Fruit fly (Drosophila melanogaster) whole organism, embryonic: ENCODE data around the gene CG2865.

Source experiments
- Ada2b ChIP-seq: fragments of 200-800 bp; sonication (Bioruptor generic); IDR thresholded peaks from 2 replicates; pipeline ENCODE4 v1.3.6; 2022; ENCODE audit warnings: missing biosample characterization, missing genetic modification characterization
- Awh ChIP-seq: fragments of 200-800 bp; sonication (Bioruptor generic); IDR thresholded peaks from 2 replicates; pipeline ENCODE4, ENCODE4 v1.3.6; 2022; ENCODE audit warnings: missing biosample characterization, missing genetic modification characterization
- B-H1 ChIP-seq: fragments of 200-800 bp; sonication (Bioruptor generic); IDR thresholded peaks from 3 replicates; pipeline ENCODE4 v1.3.6; 2022; ENCODE audit warnings: missing biosample characterization, missing genetic modification characterization
- C15 ChIP-seq: fragments of 200-800 bp; sonication (Bioruptor generic); IDR thresholded peaks from 3 replicates; pipeline ENCODE4 v1.3.6; 2022; ENCODE audit warnings: missing biosample characterization, missing genetic modification characterization
- CG10267 ChIP-seq: fragments of 200-800 bp; sonication (Bioruptor generic); optimal IDR thresholded peaks from 2 replicates; lab custom pipeline; 2018; ENCODE audit warnings: missing biosample characterization, mild to moderate bottlenecking, missing genetic modification characterization, moderate library complexity
- CG10321 ChIP-seq: fragments of 200-800 bp; sonication (Bioruptor generic); IDR thresholded peaks from 2 replicates; pipeline ENCODE4 v1.3.6; 2022; ENCODE audit warnings: missing biosample characterization, missing genetic modification characterization
- CG10654 ChIP-seq: fragments of 200-800 bp; sonication (Bioruptor generic); optimal IDR thresholded peaks from 2 replicates; lab custom pipeline; 2016; ENCODE audit warnings: missing biosample characterization, missing genetic modification characterization
- CG12104 ChIP-seq: fragments of 200-800 bp; sonication (Bioruptor generic); optimal IDR thresholded peaks from 3 replicates; lab custom pipeline; 2016; ENCODE audit warnings: missing biosample characterization, missing genetic modification characterization
- CG1529 ChIP-seq: fragments of 200-800 bp; sonication (Bioruptor generic); optimal IDR thresholded peaks from 3 replicates; lab custom pipeline; 2018; ENCODE audit warnings: missing biosample characterization, missing genetic modification characterization
- CG1832 ChIP-seq: fragments of 200-800 bp; sonication (Bioruptor generic); optimal IDR thresholded peaks from 2 replicates; lab custom pipeline; 2017; ENCODE audit warnings: missing biosample characterization, mild to moderate bottlenecking, missing genetic modification characterization, inconsistent platforms
- CG2202 ChIP-seq: fragments of 200-800 bp; sonication (Bioruptor generic); optimal IDR thresholded peaks from 2 replicates; lab custom pipeline; 2018; ENCODE audit warnings: missing biosample characterization, mild to moderate bottlenecking, missing genetic modification characterization
- CG2712 ChIP-seq: fragments of 200-800 bp; optimal IDR thresholded peaks from 3 replicates; lab custom pipeline; 2019; ENCODE audit warnings: missing biosample characterization, mild to moderate bottlenecking, missing genetic modification characterization, moderate library complexity
- CG31365 ChIP-seq: fragments of 200-800 bp; sonication (Bioruptor generic); optimal IDR thresholded peaks from 2 replicates; lab custom pipeline; 2018; ENCODE audit warnings: missing biosample characterization, mild to moderate bottlenecking, missing genetic modification characterization
- CG6254 ChIP-seq: fragments of 200-800 bp; sonication (Bioruptor generic); optimal IDR thresholded peaks from 3 replicates; lab custom pipeline; 2017; ENCODE audit warnings: mild to moderate bottlenecking, missing biosample characterization, missing genetic modification reagents, missing genetic modification characterization
- CG6272 ChIP-seq: fragments of 200-800 bp; sonication (Bioruptor generic); IDR thresholded peaks from 2 replicates; pipeline ENCODE4 v1.3.6; 2022; ENCODE audit warnings: missing biosample characterization, missing genetic modification characterization
- CG8388 ChIP-seq: fragments of 200-800 bp; sonication (Bioruptor generic); optimal IDR thresholded peaks from 2 replicates; lab custom pipeline; 2019; ENCODE audit warnings: missing biosample characterization, mild to moderate bottlenecking, missing genetic modification characterization, moderate library complexity
- CG8478 ChIP-seq: fragments of >200 bp; optimal IDR thresholded peaks from 2 replicates; lab custom pipeline; 2018
- CG8944 ChIP-seq: fragments of 200-800 bp; sonication (Bioruptor generic); optimal IDR thresholded peaks from 3 replicates; lab custom pipeline; 2016; ENCODE audit warnings: missing biosample characterization, missing genetic modification characterization
- Camta ChIP-seq: fragments of 200-800 bp; sonication (Bioruptor generic); optimal IDR thresholded peaks from 2 replicates; lab custom pipeline; 2016; ENCODE audit warnings: missing biosample characterization, missing genetic modification characterization
- Dll ChIP-seq: fragments of 200-800 bp; sonication (Bioruptor generic); IDR thresholded peaks from 4 replicates; pipeline ENCODE4 v1.3.6; 2022; ENCODE audit warnings: missing biosample characterization, missing genetic modification characterization; ENCODE audit not compliant: partially characterized antibody
- Doc2 ChIP-seq: fragments of 200-800 bp; sonication (Bioruptor generic); IDR thresholded peaks from 2 replicates; pipeline ENCODE4 v1.3.6; 2022; ENCODE audit warnings: missing biosample characterization, missing genetic modification characterization
- Drgx ChIP-seq: fragments of 200-800 bp; sonication (Bioruptor generic); IDR thresholded peaks from 2 replicates; pipeline ENCODE4 v1.3.6; 2022; ENCODE audit warnings: missing biosample characterization, missing genetic modification characterization
- Gug ChIP-seq: fragments of 200-800 bp; sonication (Bioruptor generic); IDR thresholded peaks from 4 replicates; pipeline ENCODE4 v1.3.6; 2022; ENCODE audit warnings: missing biosample characterization, missing genetic modification characterization
- HLH54F ChIP-seq: fragments of 200-800 bp; sonication (Bioruptor generic); optimal IDR thresholded peaks from 3 replicates; lab custom pipeline; 2016; ENCODE audit warnings: missing biosample characterization, missing genetic modification characterization
- Hr51 ChIP-seq, 2 experiments: fragments of 200-800 bp; sonication (Bioruptor generic); optimal IDR thresholded peaks; 2 replicates in 1 of 2; 3 replicates in 1 of 2; lab custom pipeline; 2016 to 2018; ENCODE audit warnings: missing biosample characterization in 2 of 2, missing genetic modification characterization in 2 of 2, mild to moderate bottlenecking in 1 of 2, moderate library complexity in 1 of 2
- Hr78 ChIP-seq, 2 experiments: fragments of 200-800 bp in 1 of 2; fragments of >200 bp in 1 of 2; sonication (Bioruptor generic) in 1 of 2; optimal IDR thresholded peaks; 2 replicates each; lab custom pipeline; 2017 to 2019; ENCODE audit warnings: missing biosample characterization in 2 of 2, missing genetic modification characterization in 2 of 2, mild to moderate bottlenecking in 1 of 2, moderate library complexity in 1 of 2
- Lim3 ChIP-seq: fragments of 200-800 bp; sonication (Bioruptor generic); IDR thresholded peaks from 2 replicates; pipeline ENCODE4 v1.3.6; 2022; ENCODE audit warnings: missing biosample characterization, missing genetic modification characterization
- Sox102F ChIP-seq: fragments of 200-800 bp; sonication (Bioruptor generic); optimal IDR thresholded peaks from 2 replicates; lab custom pipeline; 2018; ENCODE audit warnings: missing biosample characterization, mild to moderate bottlenecking, missing genetic modification characterization, moderate library complexity
- Trl ChIP-seq, 3 experiments: fragments of >200 bp in 2 of 3; fragments of 200-800 bp in 1 of 3; sonication (Bioruptor generic) in 1 of 3; optimal IDR thresholded peaks; 2 replicates in 1 of 3; 3 replicates in 2 of 3; lab custom pipeline; 2016 to 2017; ENCODE audit warnings: missing biosample characterization in 1 of 3, missing genetic modification characterization in 1 of 3
- YL-1 ChIP-seq: fragments of 200-800 bp; sonication (Bioruptor generic); optimal IDR thresholded peaks from 3 replicates; lab custom pipeline; 2017; ENCODE audit warnings: missing biosample characterization, mild to moderate bottlenecking, missing genetic modification characterization
- bsh ChIP-seq, 2 experiments: fragments of 200-800 bp; sonication (Bioruptor generic); optimal IDR thresholded peaks; 2 replicates each; lab custom pipeline; 2017 to 2018; ENCODE audit warnings: mild to moderate bottlenecking in 2 of 2, missing biosample characterization in 2 of 2, missing genetic modification characterization in 2 of 2, moderate library complexity in 1 of 2
- crol ChIP-seq: fragments of 200-800 bp; sonication (Bioruptor generic); IDR thresholded peaks from 2 replicates; pipeline ENCODE4 v1.3.6; 2022; ENCODE audit warnings: missing biosample characterization, missing genetic modification characterization
- ewg ChIP-seq: fragments of 200-800 bp; sonication (Bioruptor generic); optimal IDR thresholded peaks from 3 replicates; lab custom pipeline; 2017; ENCODE audit warnings: mild to moderate bottlenecking, missing biosample characterization, missing genetic modification reagents, missing genetic modification characterization
- exex ChIP-seq: fragments of 200-800 bp; sonication (Bioruptor generic); optimal IDR thresholded peaks from 4 replicates; lab custom pipeline; 2018; ENCODE audit warnings: missing biosample characterization, mild to moderate bottlenecking, missing genetic modification characterization, moderate library complexity
- fd64A ChIP-seq: fragments of 200-800 bp; sonication (Bioruptor generic); optimal IDR thresholded peaks from 3 replicates; lab custom pipeline; 2018; ENCODE audit warnings: missing biosample characterization, mild to moderate bottlenecking, missing genetic modification characterization
- gfzf ChIP-seq: fragments of 200-800 bp; sonication (Bioruptor generic); optimal IDR thresholded peaks from 2 replicates; lab custom pipeline; 2016; ENCODE audit warnings: missing biosample characterization, mild to moderate bottlenecking, missing genetic modification characterization, moderate library complexity
- repo ChIP-seq: fragments of 200-800 bp; sonication (Bioruptor generic); optimal IDR thresholded peaks from 2 replicates; lab custom pipeline; 2016; ENCODE audit warnings: missing biosample characterization, missing genetic modification characterization
- sens ChIP-seq: fragments of 200-800 bp; sonication (Bioruptor generic); peaks from one replicate; lab custom pipeline; 2016; ENCODE audit warnings: missing biosample characterization, missing genetic modification characterization
- sr ChIP-seq: fragments of 200-800 bp; sonication (Bioruptor generic); IDR thresholded peaks from 3 replicates; pipeline ENCODE4 v1.3.6; 2022; ENCODE audit warnings: missing biosample characterization, missing genetic modification characterization
- tna ChIP-seq: fragments of 200-800 bp; sonication (Bioruptor generic); IDR thresholded peaks from 2 replicates; pipeline ENCODE4 v1.3.6; 2022; ENCODE audit warnings: missing biosample characterization, missing genetic modification characterization; ENCODE audit not compliant: partially characterized antibody
- tx ChIP-seq: fragments of 200-800 bp; sonication (Bioruptor generic); optimal IDR thresholded peaks from 2 replicates; lab custom pipeline; 2016; ENCODE audit warnings: missing biosample characterization, missing genetic modification characterization
- vvl ChIP-seq: fragments of 200-800 bp; sonication (Bioruptor generic); IDR thresholded peaks from 2 replicates; pipeline ENCODE4 v1.3.6; 2022; ENCODE audit warnings: missing biosample characterization, missing genetic modification characterization
- wek ChIP-seq: fragments of 200-800 bp; sonication (Bioruptor generic); optimal IDR thresholded peaks from 3 replicates; lab custom pipeline; 2018; ENCODE audit warnings: missing biosample characterization, mild to moderate bottlenecking, missing genetic modification characterization, moderate library complexity

CG2865 gene

DNA sequence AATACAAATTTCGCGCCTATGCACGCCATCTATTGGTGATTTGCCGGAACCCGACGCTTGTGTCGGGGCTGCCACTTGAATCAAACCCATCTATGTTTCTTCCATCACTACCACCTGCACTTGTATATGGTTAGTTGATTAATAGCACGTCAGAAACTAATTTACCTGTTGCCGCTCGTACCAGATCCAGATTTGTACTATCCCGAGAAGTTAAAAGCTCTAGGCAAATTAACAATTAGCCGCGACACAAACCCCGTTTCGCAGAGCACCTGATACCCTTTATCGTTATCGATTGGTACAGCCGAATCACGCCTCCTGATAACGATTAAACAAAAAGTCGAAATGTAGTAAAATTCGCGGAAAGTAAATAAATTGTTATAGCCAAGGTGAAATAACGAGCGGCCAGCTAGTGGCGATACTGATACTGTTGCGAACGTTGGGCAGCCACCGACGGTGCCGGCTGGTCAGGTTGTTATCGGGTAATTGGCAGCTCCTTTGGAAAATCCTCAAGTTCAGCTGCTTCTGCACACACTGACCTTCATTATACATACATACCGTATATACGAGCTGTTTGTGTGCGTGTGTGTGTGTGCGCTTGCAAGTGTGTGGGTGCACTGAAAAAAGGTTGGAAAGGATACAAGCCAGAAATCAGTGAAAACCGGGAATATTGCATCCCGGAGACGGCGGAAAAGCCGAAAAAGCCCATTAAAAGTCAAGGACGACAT, 47.0 kb upstream of the CG2865 start (continued):
- TF ChIP-seq Sox102F (GFP tag; lab: Kevin White, UChicago) (no peak), Dll (peak; percentile 66), CG10654 (GFP tag; lab: Kevin White, UChicago) (no peak), tna (peak; percentile 73), Hr51 (GFP tag; optimal IDR thresholded peaks at IDR 0.05; lab: Kevin White, UChicago) (no peak), Lim3 (GFP tag; lab: Robert Waterston, UW) (no peak), vvl (peak; percentile 25; the same call in 1 of the 2 replicates), CG2712 (peak; percentile 38), Gug (GFP tag; lab: Robert Waterston, UW) (no peak), CG6254 (no peak), B-H1 (GFP tag; lab: Robert Waterston, UW) (no peak), wek (GFP tag; lab: Kevin White, UChicago) (no peak)
- TF ChIP-seq, all 482 proteins: peak for 112

DNA sequence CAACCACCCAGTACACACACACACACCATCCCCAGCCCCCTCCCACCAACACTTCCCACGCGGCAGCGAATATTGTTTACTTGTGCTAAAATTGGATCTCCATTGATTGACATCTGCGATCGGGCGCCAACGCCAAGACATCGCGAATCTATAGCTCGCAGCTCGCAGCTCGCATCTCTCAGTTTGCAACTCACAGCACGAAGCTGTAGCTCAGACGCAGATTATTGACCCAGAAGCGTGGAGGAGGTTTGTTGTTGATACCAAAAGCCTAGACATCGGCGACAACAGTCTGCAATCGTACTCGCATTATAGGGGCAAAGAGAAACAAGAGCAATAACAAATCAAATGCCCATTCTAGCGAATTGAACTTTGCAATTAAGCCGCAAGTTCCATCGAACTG, 44.0 kb upstream of the CG2865 start:
- 0 out of 3 replicates have a peak, but pooled peaks have one; percentile 8 for TF ChIP-seq sr (GFP tag; lab: Robert Waterston, UW)
- no peak for TF ChIP-seq CG8944

- no peak for TF ChIP-seq C15 (GFP tag; lab: Robert Waterston, UW)
- TF ChIP-seq CG12104, result no peak
- TF ChIP-seq exex (tag; lab: Kevin White, UChicago), result no peak
- no peak for TF ChIP-seq tx (GFP tag; lab: Kevin White, UChicago)
- TF ChIP-seq CG10267 (tag; lab: Kevin White, UChicago), result no peak
- peak in 1 of 2 experiments; percentile 39 for TF ChIP-seq Trl (optimal IDR thresholded peaks at IDR 0.05; lab: Kevin White, UChicago)
- no peak for TF ChIP-seq Trl (GFP tag; optimal IDR thresholded peaks at IDR 0.05; lab: Kevin White, UChicago)
- TF ChIP-seq CG8388 (GFP tag; lab: Kevin White, UChicago), result no peak
- peak; percentile 77 for TF ChIP-seq sens (GFP tag; lab: Kevin White, UChicago)
- no peak for TF ChIP-seq Doc2 (GFP tag; lab: Robert Waterston, UW)
- TF ChIP-seq CG6272 (GFP tag; lab: Robert Waterston, UW), result no peak
- TF ChIP-seq Awh (GFP tag; lab: Robert Waterston, UW), result no peak
- no peak for TF ChIP-seq CG8478
- peak; percentile 60 for TF ChIP-seq CG1832
- no peak for TF ChIP-seq gfzf (GFP tag; lab: Kevin White, UChicago)
- TF ChIP-seq CG10321 (GFP tag; lab: Robert Waterston, UW), result no peak
- no peak for TF ChIP-seq Camta (GFP tag; lab: Kevin White, UChicago)
- TF ChIP-seq CG2202 (tag; lab: Kevin White, UChicago), result no peak
- TF ChIP-seq HLH54F, result no peak
- TF ChIP-seq bsh (GFP tag; optimal IDR thresholded peaks at IDR 0.05; lab: Kevin White, UChicago), result peak in 1 of 2 experiments; percentile 25
- peak; percentile 74 for TF ChIP-seq crol (GFP tag; lab: Robert Waterston, UW)
- 0 out of 2 replicates have a peak, but pooled peaks have one; percentile 25 for TF ChIP-seq Drgx
- no peak for TF ChIP-seq B-H1 (GFP tag; lab: Robert Waterston, UW)
- no peak for TF ChIP-seq ewg
- TF ChIP-seq YL-1 (GFP tag; lab: Kevin White, UChicago), result no peak
- TF ChIP-seq CG31365 (tag; lab: Kevin White, UChicago), result no peak
- TF ChIP-seq Ada2b (GFP tag; lab: Robert Waterston, UW), result no peak
- TF ChIP-seq fd64A, result no peak
- TF ChIP-seq repo (GFP tag; lab: Kevin White, UChicago), result no peak
- no peak for TF ChIP-seq CG1529 (GFP tag; lab: Kevin White, UChicago)
- TF ChIP-seq Hr78 (GFP tag; optimal IDR thresholded peaks at IDR 0.05; lab: Kevin White, UChicago), result no peak
These were observed 43.2 kb upstream of the CG2865 start for dm6 chrX:2336428-2336827.
